Fruit fly (Drosophila melanogaster) whole organism, embryonic: ENCODE results near the gene CG14196.

ENCODE experiments used
- Abd-B ChIP-seq: fragments of 200-800 bp; sonication (Bioruptor generic); optimal IDR thresholded peaks from 2 replicates; lab custom pipeline; 2018; ENCODE audit warnings: missing biosample characterization, mild to moderate bottlenecking, missing genetic modification characterization, moderate library complexity
- Aef1 ChIP-seq: fragments of 200-800 bp; sonication (Bioruptor generic); IDR thresholded peaks from 3 replicates; pipeline ENCODE4 v1.3.6; 2022; ENCODE audit warnings: missing biosample characterization, missing genetic modification characterization
- Blimp-1 ChIP-seq: fragments of 200-800 bp; sonication (Bioruptor generic); optimal IDR thresholded peaks from 3 replicates; lab custom pipeline; 2018; ENCODE audit warnings: missing biosample characterization, missing genetic modification characterization, mild to moderate bottlenecking, moderate library complexity, missing genetic modification reagents
- CG10321 ChIP-seq: fragments of 200-800 bp; sonication (Bioruptor generic); IDR thresholded peaks from 2 replicates; pipeline ENCODE4 v1.3.6; 2022; ENCODE audit warnings: missing biosample characterization, missing genetic modification characterization
- CG12744 ChIP-seq: fragments of 200-800 bp; sonication (Bioruptor generic); optimal IDR thresholded peaks from 2 replicates; lab custom pipeline; 2016; ENCODE audit warnings: missing biosample characterization, missing genetic modification characterization
- CG13296 ChIP-seq: fragments of 200-800 bp; sonication (Bioruptor generic); optimal IDR thresholded peaks from 3 replicates; lab custom pipeline; 2018; ENCODE audit warnings: missing biosample characterization, mild to moderate bottlenecking, missing genetic modification characterization
- CG1647 ChIP-seq: fragments of 200-800 bp; sonication (Bioruptor generic); optimal IDR thresholded peaks from 3 replicates; lab custom pipeline; 2016; ENCODE audit warnings: missing biosample characterization, missing genetic modification characterization
- CG2678 ChIP-seq: fragments of 200-800 bp; sonication (Bioruptor generic); optimal IDR thresholded peaks from 3 replicates; lab custom pipeline; 2019; ENCODE audit warnings: missing biosample characterization, mild to moderate bottlenecking, missing genetic modification characterization, moderate library complexity
- CG30020 ChIP-seq: fragments of 200-800 bp; optimal IDR thresholded peaks from 2 replicates; lab custom pipeline; 2019; ENCODE audit warnings: missing biosample characterization, mild to moderate bottlenecking, missing genetic modification characterization, moderate library complexity
- CG4820 ChIP-seq: fragments of 200-800 bp; sonication (Bioruptor generic); optimal IDR thresholded peaks from 3 replicates; lab custom pipeline; 2016; ENCODE audit warnings: missing biosample characterization, missing genetic modification characterization
- CG6689 ChIP-seq: fragments of 200-800 bp; sonication (Bioruptor generic); IDR thresholded peaks from 2 replicates; pipeline ENCODE4 v1.3.6; 2022; ENCODE audit warnings: missing biosample characterization, missing genetic modification characterization
- CG7839 ChIP-seq: fragments of 200-800 bp; sonication (Bioruptor generic); optimal IDR thresholded peaks from 3 replicates; lab custom pipeline; 2018; ENCODE audit warnings: missing biosample characterization, mild to moderate bottlenecking, missing genetic modification characterization, moderate library complexity
- CG7987 ChIP-seq: fragments of 200-800 bp; sonication (Bioruptor generic); optimal IDR thresholded peaks from 2 replicates; lab custom pipeline; 2018; ENCODE audit warnings: missing biosample characterization, mild to moderate bottlenecking, missing genetic modification characterization, moderate library complexity
- CHES-1-like ChIP-seq: fragments of 200-800 bp; sonication (Bioruptor generic); optimal IDR thresholded peaks from 2 replicates; lab custom pipeline; 2016; ENCODE audit warnings: missing biosample characterization, missing genetic modification characterization
- Chrac-16 ChIP-seq: fragments of 200-800 bp; sonication (Bioruptor generic); optimal IDR thresholded peaks from 3 replicates; lab custom pipeline; 2016; ENCODE audit warnings: missing biosample characterization, missing genetic modification characterization
- D19A ChIP-seq: fragments of 200-800 bp; optimal IDR thresholded peaks from 3 replicates; lab custom pipeline; 2019; ENCODE audit warnings: missing biosample characterization, mild to moderate bottlenecking, missing genetic modification characterization, moderate library complexity
- D19B ChIP-seq: fragments of 200-800 bp; sonication (Bioruptor generic); optimal IDR thresholded peaks from 2 replicates; lab custom pipeline; 2017; ENCODE audit warnings: missing biosample characterization, mild to moderate bottlenecking, missing genetic modification characterization
- Dfd ChIP-seq, 2 experiments: fragments of >200 bp; optimal IDR thresholded peaks; 2 replicates each; lab custom pipeline; 2017; ENCODE audit warnings: missing biosample characterization in 2 of 2, missing genetic modification characterization in 2 of 2
- Dref ChIP-seq: fragments of 200-800 bp; sonication (Bioruptor generic); IDR thresholded peaks from 2 replicates; pipeline ENCODE4 v1.3.6; 2022; ENCODE audit warnings: missing biosample characterization, missing genetic modification characterization
- HLH54F ChIP-seq: fragments of 200-800 bp; sonication (Bioruptor generic); optimal IDR thresholded peaks from 3 replicates; lab custom pipeline; 2016; ENCODE audit warnings: missing biosample characterization, missing genetic modification characterization
- MTF-1 ChIP-seq: fragments of 200-800 bp; sonication (Bioruptor generic); optimal IDR thresholded peaks from 2 replicates; lab custom pipeline; 2018; ENCODE audit warnings: missing biosample characterization, mild to moderate bottlenecking, missing genetic modification characterization, borderline replicate concordance
- Meics ChIP-seq: fragments of 200-800 bp; sonication (Bioruptor generic); optimal IDR thresholded peaks from 2 replicates; lab custom pipeline; 2017; ENCODE audit warnings: missing biosample characterization, mild to moderate bottlenecking, missing genetic modification characterization
- Optix ChIP-seq: fragments of 200-800 bp; sonication (Bioruptor generic); IDR thresholded peaks from 3 replicates; pipeline ENCODE4 v1.3.6; 2022; ENCODE audit warnings: missing biosample characterization, missing genetic modification characterization
- Pdp1 ChIP-seq, 2 experiments: fragments of 200-800 bp; sonication (Bioruptor generic); optimal IDR thresholded peaks; 3 replicates each; lab custom pipeline; 2016; ENCODE audit warnings: missing biosample characterization in 2 of 2, missing genetic modification characterization in 2 of 2, mild to moderate bottlenecking in 1 of 2, moderate library complexity in 1 of 2
- Scr ChIP-seq: fragments of 200-800 bp; sonication (Bioruptor generic); IDR thresholded peaks from 2 replicates; pipeline ENCODE4 v1.3.6; 2022; ENCODE audit warnings: missing biosample characterization, missing genetic modification characterization; ENCODE audit not compliant: partially characterized antibody
- Side ChIP-seq: fragments of 200-800 bp; sonication (Bioruptor generic); optimal IDR thresholded peaks from 2 replicates; lab custom pipeline; 2016; ENCODE audit warnings: missing biosample characterization, missing genetic modification characterization
- Trl ChIP-seq, 3 experiments: fragments of >200 bp in 2 of 3; fragments of 200-800 bp in 1 of 3; sonication (Bioruptor generic) in 1 of 3; optimal IDR thresholded peaks; 2 replicates in 1 of 3; 3 replicates in 2 of 3; lab custom pipeline; 2016 to 2017; ENCODE audit warnings: missing biosample characterization in 1 of 3, missing genetic modification characterization in 1 of 3
- abd-A ChIP-seq: fragments of 200-800 bp; sonication (Bioruptor generic); optimal IDR thresholded peaks from 3 replicates; lab custom pipeline; 2019; ENCODE audit warnings: missing biosample characterization, mild to moderate bottlenecking, missing genetic modification characterization, moderate library complexity
- ac ChIP-seq: fragments of 200-800 bp; sonication (Bioruptor generic); optimal IDR thresholded peaks from 3 replicates; lab custom pipeline; 2017; ENCODE audit warnings: missing biosample characterization, mild to moderate bottlenecking, missing genetic modification characterization
- ap ChIP-seq: fragments of 200-800 bp; sonication (Bioruptor generic); IDR thresholded peaks from 2 replicates; pipeline ENCODE4 v1.3.6; 2022; ENCODE audit warnings: missing biosample characterization, missing genetic modification characterization
- ato ChIP-seq: fragments of 200-800 bp; sonication (Bioruptor generic); IDR thresholded peaks from 2 replicates; pipeline ENCODE4 v1.3.6; 2022; ENCODE audit warnings: missing biosample characterization, missing genetic modification characterization; ENCODE audit not compliant: partially characterized antibody
- croc ChIP-seq: fragments of 200-800 bp; sonication (Bioruptor generic); conservative IDR thresholded peaks from 3 replicates; pipeline ENCODE4 v1.3.6; 2022; ENCODE audit warnings: missing biosample characterization, missing genetic modification characterization
- dysf ChIP-seq: fragments of 200-800 bp; sonication (Bioruptor generic); IDR thresholded peaks from 3 replicates; pipeline ENCODE4 v1.3.6; 2022; ENCODE audit warnings: missing biosample characterization, missing genetic modification characterization
- ftz-f1 ChIP-seq: fragments of 200-800 bp; sonication (Bioruptor generic); optimal IDR thresholded peaks from 2 replicates; lab custom pipeline; 2016; ENCODE audit warnings: missing biosample characterization, missing genetic modification characterization
- gcm2 ChIP-seq: fragments of 200-800 bp; sonication (Bioruptor generic); optimal IDR thresholded peaks from 2 replicates; lab custom pipeline; 2016; ENCODE audit warnings: missing biosample characterization, missing genetic modification characterization
- hb ChIP-seq: fragments of 200-800 bp; sonication (Bioruptor generic); IDR thresholded peaks from 3 replicates; pipeline ENCODE4 v1.3.6; 2022; ENCODE audit warnings: missing biosample characterization, missing genetic modification characterization; ENCODE audit not compliant: partially characterized antibody
- kni ChIP-seq: fragments of 200-800 bp; sonication (Bioruptor generic); optimal IDR thresholded peaks from 3 replicates; lab custom pipeline; 2017; ENCODE audit warnings: mild to moderate bottlenecking, missing biosample characterization, missing genetic modification reagents, missing genetic modification characterization
- mirr ChIP-seq: fragments of 200-800 bp; sonication (Bioruptor generic); optimal IDR thresholded peaks from 3 replicates; lab custom pipeline; 2018; ENCODE audit warnings: missing biosample characterization, mild to moderate bottlenecking, missing genetic modification characterization
- nom ChIP-seq: fragments of 200-800 bp; sonication (Bioruptor generic); optimal IDR thresholded peaks from 2 replicates; lab custom pipeline; 2017; ENCODE audit warnings: missing biosample characterization, missing genetic modification characterization, mild to moderate bottlenecking, moderate library complexity, missing genetic modification reagents
- pb ChIP-seq: fragments of 200-800 bp; sonication (Bioruptor generic); optimal IDR thresholded peaks from 3 replicates; lab custom pipeline; 2016; ENCODE audit warnings: missing biosample characterization, missing genetic modification characterization
- row ChIP-seq: fragments of 200-800 bp; sonication (Bioruptor generic); IDR thresholded peaks from 3 replicates; pipeline ENCODE4 v1.3.6; 2022; ENCODE audit warnings: missing biosample characterization, missing genetic modification characterization
- sens-2 ChIP-seq: fragments of 200-800 bp; sonication (Bioruptor generic); IDR thresholded peaks from 2 replicates; pipeline ENCODE4 v1.3.6; 2022; ENCODE audit warnings: missing biosample characterization, missing genetic modification characterization
- sob ChIP-seq: fragments of 200-800 bp; sonication (Bioruptor generic); IDR thresholded peaks from 2 replicates; pipeline ENCODE4 v1.3.6; 2022; ENCODE audit warnings: missing biosample characterization, missing genetic modification characterization
- sr ChIP-seq: fragments of 200-800 bp; sonication (Bioruptor generic); IDR thresholded peaks from 3 replicates; pipeline ENCODE4 v1.3.6; 2022; ENCODE audit warnings: missing biosample characterization, missing genetic modification characterization
- tin ChIP-seq: fragments of 200-800 bp; sonication (Bioruptor generic); optimal IDR thresholded peaks from 3 replicates; lab custom pipeline; 2016; ENCODE audit warnings: missing biosample characterization, missing genetic modification characterization
- tll ChIP-seq, 2 experiments: fragments of 200-800 bp in 1 of 2; fragments of >200 bp in 1 of 2; sonication (Bioruptor generic) in 1 of 2; optimal IDR thresholded peaks; 2 replicates each; lab custom pipeline; 2017 to 2019; ENCODE audit warnings: missing biosample characterization in 2 of 2, missing genetic modification characterization in 2 of 2, mild to moderate bottlenecking in 1 of 2, moderate library complexity in 1 of 2
- vnd ChIP-seq: fragments of 200-800 bp; sonication (Bioruptor generic); IDR thresholded peaks from 3 replicates; pipeline ENCODE4 v1.3.6; 2022; ENCODE audit warnings: missing biosample characterization, missing genetic modification characterization; ENCODE audit not compliant: partially characterized antibody
- zfh1 ChIP-seq: fragments of 200-800 bp; sonication (Bioruptor generic); IDR thresholded peaks from 3 replicates; pipeline ENCODE4 v1.3.6; 2022; ENCODE audit warnings: missing biosample characterization, missing genetic modification characterization

The CG14196 gene

dm6 chrX:19189903-19190302 is 51.7 kb downstream of the CG14196 start, which contains the start of gene HP1D3csd (continued):
- TF ChIP-seq sens-2 (GFP tag; lab: Robert Waterston, UW) (no peak), HLH54F (no peak)
- TF ChIP-seq, all 482 proteins: peak for 23

DNA sequence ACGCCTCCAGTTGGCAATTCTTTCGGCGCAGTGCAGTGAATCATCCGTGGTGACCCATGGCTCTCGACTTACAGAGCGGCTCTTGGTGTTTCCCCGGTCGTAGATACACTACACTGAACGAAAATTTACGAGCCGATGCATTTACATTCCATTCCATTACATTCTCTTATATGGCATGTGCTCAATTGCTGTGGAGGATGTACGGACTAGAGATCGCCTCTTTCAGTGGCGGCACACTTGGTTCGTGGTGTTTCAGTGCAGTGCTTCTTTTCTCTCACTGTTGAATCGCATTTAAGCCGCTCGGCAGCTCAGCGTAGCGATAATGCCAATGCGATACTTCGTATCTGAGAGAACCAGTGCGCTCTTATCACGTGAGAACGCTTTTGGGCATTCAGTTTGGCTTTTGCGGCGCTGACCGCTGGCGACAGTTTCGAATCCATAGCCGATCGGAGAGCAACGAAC is 54.0 kb downstream of the CG14196 start, which contains the start of gene Mec2:
Gene Mec2, plus strand, starts transcription at position 412 of the 462 bp plus-strand sequence.
- TF ChIP-seq vnd (GFP tag; lab: Robert Waterston, UW) (no peak), CG10321 (GFP tag; lab: Robert Waterston, UW) (no peak), ac (GFP tag; lab: Kevin White, UChicago) (no peak), ap (GFP tag; lab: Robert Waterston, UW) (peak; percentile 38; the same call in 1 of the 2 replicates), abd-A (no peak), Abd-B (GFP tag; lab: Kevin White, UChicago) (peak; percentile 33), CG1647 (GFP tag; lab: Kevin White, UChicago) (peak; percentile 0), row (peak; percentile 86), CG6689 (0 out of 2 replicates have a peak, but pooled peaks have one; percentile 23), MTF-1 (GFP tag; lab: Kevin White, UChicago) (no peak), CG4820 (GFP tag; lab: Kevin White, UChicago) (peak; percentile 24), mirr (GFP tag; lab: Kevin White, UChicago) (no peak), tin (GFP tag; lab: Kevin White, UChicago) (no peak), Pdp1 (GFP tag; optimal IDR thresholded peaks at IDR 0.05; lab: Kevin White, UChicago) (peak; percentile 36 to 45), CG12744 (no peak), ftz-f1 (GFP tag; lab: Kevin White, UChicago) (no peak), Scr (GFP tag; lab: Robert Waterston, UW) (no peak), dysf (GFP tag; lab: Robert Waterston, UW) (peak; percentile 62), CG7839 (peak; percentile 73), CG30020 (tag; lab: Kevin White, UChicago) (no peak), hb (GFP tag; lab: Robert Waterston, UW) (no peak), Aef1 (GFP tag; lab: Robert Waterston, UW) (0 out of 3 replicates have a peak, but pooled peaks have one; percentile 32), Chrac-16 (GFP tag; lab: Kevin White, UChicago) (peak; percentile 63), gcm2 (peak; percentile 5), tll (GFP tag; optimal IDR thresholded peaks at IDR 0.05; lab: Kevin White, UChicago) (no peak), CG2678 (no peak), CG7987 (GFP tag; lab: Kevin White, UChicago) (no peak), Blimp-1 (GFP tag; lab: Kevin White, UChicago) (peak; percentile 42), Dref (GFP tag; lab: Robert Waterston, UW) (no peak), Trl (optimal IDR thresholded peaks at IDR 0.05; lab: Kevin White, UChicago) (no peak), Trl (GFP tag; optimal IDR thresholded peaks at IDR 0.05; lab: Kevin White, UChicago) (no peak), CHES-1-like (GFP tag; lab: Kevin White, UChicago) (peak; percentile 58), D19A (tag; lab: Kevin White, UChicago) (no peak), ato (GFP tag; lab: Robert Waterston, UW) (no peak), sob (peak; percentile 25; the same call in 1 of the 2 replicates), pb (GFP tag; lab: Kevin White, UChicago) (peak; percentile 52), kni (GFP tag; lab: Kevin White, UChicago) (no peak), Dfd (GFP tag; optimal IDR thresholded peaks at IDR 0.05; lab: Kevin White, UChicago) (no peak), D19B (GFP tag; lab: Kevin White, UChicago) (no peak), Side (GFP tag; lab: Kevin White, UChicago) (no peak), CG13296 (no peak), sr (GFP tag; lab: Robert Waterston, UW) (no peak), zfh1 (GFP tag; lab: Robert Waterston, UW) (peak; percentile 58; the same call in 2 of the 3 replicates), croc (GFP tag; lab: Robert Waterston, UW) (no peak), Meics (peak; percentile 23), nom (GFP tag; lab: Kevin White, UChicago) (peak; percentile 12), Optix (peak; percentile 63; the same call in 2 of the 3 replicates)
